Worm (Caenorhabditis elegans) whole organism, midembryonic: ENCODE measurements around the gene skn-1.

Experiments used
- flt-1 ChIP-seq: fragments of 200-800 bp; sonication (Bioruptor generic); IDR thresholded peaks from 2 replicates; pipeline ENCODE4 v1.3.6; 2022; ENCODE audit warnings: missing genetic modification characterization, missing compliant biosample characterization
- med-1 ChIP-seq: sonication (generic microtip); optimal IDR thresholded peaks from 2 replicates; lab custom pipeline; 2017; ENCODE audit warnings: missing genetic modification characterization, mild to moderate bottlenecking, missing compliant biosample characterization, antibody characterized with exemption, missing genetic modification reagents; ENCODE audit not compliant: insufficient read depth

ce11 chrIV:5604465-5604864 lies 55.7 kb downstream of the skn-1 start:
- TF ChIP-seq med-1 (no peak), flt-1 (GFP tag; lab: Robert Waterston, UW) (no peak)
